Worm (Caenorhabditis elegans) whole organism, late embryonic: ENCODE results near the gene bus-19.
A peak's percentile ranks its signal among the peaks of the same experiment; 100 is the strongest.

Experiments
- F13H6.1 ChIP-seq: sonication (generic microtip); optimal IDR thresholded peaks from 2 replicates; lab custom pipeline; 2016; ENCODE audit warnings: missing genetic modification characterization, missing compliant biosample characterization
- K02D7.2 ChIP-seq: sonication (generic microtip); optimal IDR thresholded peaks from 2 replicates; lab custom pipeline; 2017; ENCODE audit warnings: mild to moderate bottlenecking, missing genetic modification characterization, missing compliant biosample characterization
- K09A11.1 ChIP-seq: sonication (generic microtip); optimal IDR thresholded peaks from 2 replicates; lab custom pipeline; 2017; ENCODE audit warnings: antibody characterized with exemption, mild to moderate bottlenecking, missing genetic modification characterization, missing compliant biosample characterization; ENCODE audit not compliant: insufficient read depth
- T23F11.4 ChIP-seq: fragments of 200-800 bp; sonication (Bioruptor generic); optimal IDR thresholded peaks from 2 replicates; lab custom pipeline; 2018; ENCODE audit warnings: mild to moderate bottlenecking, missing genetic modification characterization, missing compliant biosample characterization
- ama-1 ChIP-seq: fragments of 150-350 bp; optimal IDR thresholded peaks from 2 replicates; lab custom pipeline; 2014
- ceh-18 ChIP-seq: sonication (generic microtip); optimal IDR thresholded peaks from 2 replicates; lab custom pipeline; 2016; ENCODE audit warnings: missing genetic modification characterization, missing compliant biosample characterization
- ceh-19 ChIP-seq: fragments of 200-800 bp; sonication (Bioruptor generic); optimal IDR thresholded peaks from 2 replicates; lab custom pipeline; 2018; ENCODE audit warnings: mild to moderate bottlenecking, missing genetic modification characterization, missing compliant biosample characterization
- ceh-2 ChIP-seq: sonication (generic microtip); optimal IDR thresholded peaks from 2 replicates; lab custom pipeline; 2016; ENCODE audit warnings: missing genotype, missing genetic modification characterization, missing compliant biosample characterization
- ceh-22 ChIP-seq: sonication (generic microtip); optimal IDR thresholded peaks from 2 replicates; lab custom pipeline; 2017; ENCODE audit warnings: missing biosample characterization, missing genetic modification characterization
- ceh-30 ChIP-seq: fragments of 150-350 bp; optimal IDR thresholded peaks from 2 replicates; lab custom pipeline; 2014; ENCODE audit warnings: missing biosample characterization, missing genetic modification characterization
- ceh-34 ChIP-seq: sonication (generic microtip); optimal IDR thresholded peaks from 2 replicates; lab custom pipeline; 2016; ENCODE audit warnings: mild to moderate bottlenecking, missing genetic modification characterization, missing compliant biosample characterization
- ceh-45 ChIP-seq: fragments of 200-800 bp; sonication (Bioruptor generic); IDR thresholded peaks from 2 replicates; pipeline ENCODE4 v1.3.6; 2022; ENCODE audit warnings: missing genetic modification reagents, missing genetic modification characterization, missing compliant biosample characterization
- ceh-48 ChIP-seq: sonication (generic microtip); optimal IDR thresholded peaks from 2 replicates; lab custom pipeline; 2016; ENCODE audit warnings: missing genetic modification characterization, inconsistent platforms, missing compliant biosample characterization
- ceh-6 ChIP-seq: fragments of 200-800 bp; sonication (Bioruptor generic); optimal IDR thresholded peaks from 2 replicates; lab custom pipeline; 2018; ENCODE audit warnings: mild to moderate bottlenecking, missing genetic modification characterization, missing compliant biosample characterization
- che-1 ChIP-seq: sonication (generic microtip); optimal IDR thresholded peaks from 2 replicates; lab custom pipeline; 2016; ENCODE audit warnings: mild to moderate bottlenecking, missing genetic modification characterization, missing compliant biosample characterization
- elt-2 ChIP-seq: sonication (generic microtip); optimal IDR thresholded peaks from 2 replicates; lab custom pipeline; 2016; ENCODE audit warnings: missing genetic modification reagents, missing genetic modification characterization, missing compliant biosample characterization
- elt-4 ChIP-seq: sonication (generic microtip); optimal IDR thresholded peaks from 2 replicates; lab custom pipeline; 2016; ENCODE audit warnings: missing genetic modification characterization, missing compliant biosample characterization
- ets-4 ChIP-seq: sonication (generic microtip); optimal IDR thresholded peaks from 2 replicates; lab custom pipeline; 2016; ENCODE audit warnings: missing genetic modification characterization, missing compliant biosample characterization
- eyg-1 ChIP-seq: sonication (generic microtip); optimal IDR thresholded peaks from 2 replicates; lab custom pipeline; 2016; ENCODE audit warnings: missing genotype, missing genetic modification characterization, missing compliant biosample characterization
- fax-1 ChIP-seq: sonication (generic microtip); optimal IDR thresholded peaks from 2 replicates; lab custom pipeline; 2016; ENCODE audit warnings: missing genotype, missing genetic modification characterization, missing compliant biosample characterization
- fkh-6 ChIP-seq: sonication (generic microtip); optimal IDR thresholded peaks from 2 replicates; lab custom pipeline; 2016; ENCODE audit warnings: missing genetic modification characterization, missing compliant biosample characterization
- hlh-13 ChIP-seq: fragments of 200-800 bp; sonication (Bioruptor generic); optimal IDR thresholded peaks from 2 replicates; lab custom pipeline; 2018; ENCODE audit warnings: mild to moderate bottlenecking, missing genetic modification characterization, missing compliant biosample characterization
- hlh-15 ChIP-seq: sonication (generic microtip); optimal IDR thresholded peaks from 2 replicates; lab custom pipeline; 2016; ENCODE audit warnings: missing genetic modification characterization, missing compliant biosample characterization
- hlh-6 ChIP-seq: sonication (generic microtip); optimal IDR thresholded peaks from 2 replicates; lab custom pipeline; 2016; ENCODE audit warnings: missing genotype, missing genetic modification characterization, missing compliant biosample characterization
- lim-6 ChIP-seq: sonication (generic microtip); optimal IDR thresholded peaks from 2 replicates; lab custom pipeline; 2016; ENCODE audit warnings: missing genetic modification characterization, missing compliant biosample characterization
- mec-3 ChIP-seq: sonication (generic microtip); optimal IDR thresholded peaks from 2 replicates; lab custom pipeline; 2016; ENCODE audit warnings: borderline replicate concordance, missing genetic modification characterization, missing compliant biosample characterization
- nhr-11 ChIP-seq: fragments of 150-350 bp; optimal IDR thresholded peaks from 2 replicates; lab custom pipeline; 2014; ENCODE audit warnings: missing biosample characterization, missing genetic modification characterization
- nhr-232 ChIP-seq: sonication (generic microtip); optimal IDR thresholded peaks from 2 replicates; lab custom pipeline; 2016; ENCODE audit warnings: missing genetic modification characterization, missing compliant biosample characterization
- npax-4 ChIP-seq: sonication (generic microtip); optimal IDR thresholded peaks from 2 replicates; lab custom pipeline; 2016; ENCODE audit warnings: missing genetic modification characterization, missing compliant biosample characterization
- odd-2 ChIP-seq: sonication (generic microtip); optimal IDR thresholded peaks from 2 replicates; lab custom pipeline; 2017; ENCODE audit warnings: antibody characterized with exemption, mild to moderate bottlenecking, missing genetic modification characterization, missing compliant biosample characterization
- pag-3 ChIP-seq: sonication (generic microtip); optimal IDR thresholded peaks from 2 replicates; lab custom pipeline; 2016; ENCODE audit warnings: missing compliant biosample characterization, missing genetic modification characterization, borderline replicate concordance
- pax-1 ChIP-seq: fragments of 150-350 bp; optimal IDR thresholded peaks from 2 replicates; lab custom pipeline; 2014; ENCODE audit warnings: missing biosample characterization, missing genetic modification characterization
- pha-2 ChIP-seq: sonication (generic microtip); optimal IDR thresholded peaks from 2 replicates; lab custom pipeline; 2017; ENCODE audit warnings: mild to moderate bottlenecking, missing genetic modification characterization, missing compliant biosample characterization
- pqm-1 ChIP-seq: sonication (generic microtip); optimal IDR thresholded peaks from 2 replicates; lab custom pipeline; 2016; ENCODE audit warnings: missing genetic modification characterization, missing compliant biosample characterization
- pros-1 ChIP-seq: fragments of 150-350 bp; optimal IDR thresholded peaks from 2 replicates; lab custom pipeline; 2014; ENCODE audit warnings: missing biosample characterization, missing genetic modification reagents, missing genetic modification characterization
- sdc-2 ChIP-seq: sonication (generic microtip); optimal IDR thresholded peaks from 2 replicates; lab custom pipeline; 2016; ENCODE audit warnings: missing genotype, missing genetic modification characterization, missing compliant biosample characterization
- sox-2 ChIP-seq: fragments of 200-800 bp; sonication (Bioruptor generic); IDR thresholded peaks from 2 replicates; pipeline ENCODE4 v1.3.6; 2022; ENCODE audit warnings: missing genetic modification reagents, missing genetic modification characterization, missing compliant biosample characterization
- tbx-2 ChIP-seq: sonication (generic microtip); optimal IDR thresholded peaks from 2 replicates; lab custom pipeline; 2016; ENCODE audit warnings: missing genetic modification characterization, missing compliant biosample characterization
- unc-42 ChIP-seq: sonication (generic microtip); optimal IDR thresholded peaks from 2 replicates; lab custom pipeline; 2016; ENCODE audit warnings: missing genotype, missing genetic modification characterization, missing compliant biosample characterization
- unc-55 ChIP-seq: sonication (generic microtip); optimal IDR thresholded peaks from 2 replicates; lab custom pipeline; 2017; ENCODE audit warnings: missing biosample characterization, missing genetic modification reagents, missing genetic modification characterization

bus-19 gene

DNA sequence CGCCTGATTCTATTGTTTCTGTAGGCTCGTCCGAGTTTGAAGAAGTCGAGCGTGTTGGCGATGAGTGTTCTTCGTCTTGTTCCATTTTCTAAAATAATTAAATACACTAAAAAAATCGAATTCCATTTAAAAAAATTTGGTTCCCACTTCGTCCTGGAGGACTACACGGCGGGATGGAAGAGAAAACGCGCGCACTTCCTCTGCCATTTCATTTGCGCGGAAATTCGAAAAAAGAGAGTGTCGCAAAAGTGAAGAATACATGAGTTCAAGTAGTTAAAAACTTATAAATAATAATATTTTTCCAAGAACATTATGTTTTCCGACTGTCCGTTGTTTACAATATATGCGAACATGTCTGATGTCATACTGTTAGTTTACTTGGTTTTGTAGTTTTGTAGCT, 1.9 kb upstream of the bus-19 start, which contains the start of gene T07F10.3 (continued):
- TF ChIP-seq ceh-34 (tag; lab: Kevin White, UChicago) (peak; percentile 62), sdc-2 (tag; lab: Kevin White, UChicago) (peak; percentile 55), pha-2 (no peak), ceh-45 (no peak), ceh-22 (tag; lab: Kevin White, UChicago) (no peak), elt-2 (tag; lab: Kevin White, UChicago) (peak; percentile 63), pros-1 (tag; lab: Kevin White, UChicago) (no peak), ceh-48 (tag; lab: Kevin White, UChicago) (no peak), hlh-6 (tag; lab: Kevin White, UChicago) (peak; percentile 50), F13H6.1 (peak; percentile 86), ceh-2 (tag; lab: Kevin White, UChicago) (peak; percentile 96), pqm-1 (peak; percentile 74), pag-3 (no peak), T23F11.4 (no peak), tbx-2 (peak; percentile 97), hlh-15 (tag; lab: Kevin White, UChicago) (peak; percentile 35), lim-6 (tag; lab: Kevin White, UChicago) (peak; percentile 86), ceh-19 (GFP tag; lab: Kevin White, UChicago) (no peak), nhr-11 (no peak), che-1 (no peak)

DNA sequence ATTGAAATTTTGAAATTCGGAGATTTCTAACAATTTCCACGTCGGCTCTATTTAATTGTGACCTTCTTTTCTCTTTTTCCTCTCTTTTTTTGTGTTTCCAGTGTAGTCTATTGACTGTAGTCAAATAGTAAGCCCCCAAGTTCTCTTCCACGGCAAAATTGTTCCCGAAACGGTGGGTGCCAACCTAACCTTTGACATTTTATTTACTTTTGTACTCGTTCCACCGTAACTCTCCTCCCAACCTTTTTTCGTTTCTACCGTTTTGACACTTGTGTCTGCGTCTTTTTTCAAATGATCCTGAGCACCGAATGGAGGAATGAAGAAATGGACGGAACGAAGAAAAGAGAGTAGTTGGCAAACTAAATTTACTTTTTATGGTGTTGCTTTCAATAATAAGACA, 1.1 kb upstream of the bus-19 start:
- no peak for TF ChIP-seq mec-3 (tag; lab: Kevin White, UChicago)
- TF ChIP-seq sox-2 (GFP tag; lab: Robert Waterston, UW), result no peak
- no peak for TF ChIP-seq nhr-232 (tag; lab: Kevin White, UChicago)
- TF ChIP-seq elt-4 (tag; lab: Kevin White, UChicago), result no peak
- no peak for TF ChIP-seq unc-55 (GFP tag; lab: Kevin White, UChicago)
- TF ChIP-seq ceh-6 (GFP tag; lab: Kevin White, UChicago), result no peak
- TF ChIP-seq ceh-34 (tag; lab: Kevin White, UChicago), result no peak
- no peak for TF ChIP-seq ceh-30 (tag; lab: Kevin White, UChicago)
- TF ChIP-seq odd-2 (tag; lab: Kevin White, UChicago), result no peak
- TF ChIP-seq npax-4, result no peak
- TF ChIP-seq, all 69 proteins: peak for 0

- no peak for TF ChIP-seq ama-1 (lab: Kevin White, UChicago)
- TF ChIP-seq, all 69 proteins: peak for 0
Observed at ce11 chrV:12875850-12876249, 4.0 kb downstream of the bus-19 start.

DNA sequence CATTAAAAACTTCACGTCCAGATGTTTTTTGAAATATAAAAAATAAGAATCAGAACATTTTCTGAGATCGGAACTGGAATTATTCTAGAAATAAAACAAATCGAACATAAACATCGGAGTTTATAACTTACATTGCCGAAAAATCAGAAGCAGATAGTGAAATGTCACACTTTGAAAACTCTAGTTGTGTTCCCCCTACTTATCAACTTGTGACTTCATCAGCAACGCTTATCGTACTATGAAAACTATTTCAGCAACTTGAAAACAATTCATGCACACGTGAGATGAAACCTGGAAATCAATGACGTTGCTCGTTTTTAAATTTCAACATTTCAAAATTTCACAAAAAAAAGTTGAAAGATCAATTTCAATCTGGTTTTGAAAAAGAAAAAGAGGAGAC, 4.9 kb downstream of the bus-19 start:
- TF ChIP-seq eyg-1 (tag; lab: Kevin White, UChicago) (no peak), ets-4 (tag; lab: Kevin White, UChicago) (no peak), hlh-15 (tag; lab: Kevin White, UChicago) (no peak), pqm-1 (no peak), ceh-18 (no peak), hlh-13 (GFP tag; lab: Kevin White, UChicago) (no peak), ceh-30 (tag; lab: Kevin White, UChicago) (no peak), nhr-11 (no peak), K09A11.1 (tag; lab: Kevin White, UChicago) (no peak), K02D7.2 (tag; lab: Kevin White, UChicago) (no peak), unc-55 (GFP tag; lab: Kevin White, UChicago) (no peak), pha-2 (no peak), pax-1 (tag; lab: Kevin White, UChicago) (no peak), che-1 (no peak), T23F11.4 (no peak), fkh-6 (tag; lab: Kevin White, UChicago) (no peak), ceh-45 (no peak), unc-42 (tag; lab: Kevin White, UChicago) (no peak), fax-1 (tag; lab: Kevin White, UChicago) (no peak)
